Fruit fly (Drosophila melanogaster) whole organism, embryonic: ENCODE data around the gene Ada1-1.

Experiments
- Atf-2 ChIP-seq: fragments of 200-800 bp; sonication (Bioruptor generic); optimal IDR thresholded peaks from 2 replicates; lab custom pipeline; 2016; ENCODE audit warnings: missing biosample characterization, missing genetic modification characterization
- B-H2 ChIP-seq: fragments of 200-800 bp; sonication (Bioruptor generic); optimal IDR thresholded peaks from 2 replicates; lab custom pipeline; 2018; ENCODE audit warnings: missing biosample characterization, mild to moderate bottlenecking, missing genetic modification characterization
- BtbVII ChIP-seq: fragments of 200-800 bp; sonication (Bioruptor generic); optimal IDR thresholded peaks from 3 replicates; lab custom pipeline; 2017; ENCODE audit warnings: missing biosample characterization, mild to moderate bottlenecking, missing genetic modification characterization
- CG10321 ChIP-seq: fragments of 200-800 bp; sonication (Bioruptor generic); IDR thresholded peaks from 2 replicates; pipeline ENCODE4 v1.3.6; 2022; ENCODE audit warnings: missing biosample characterization, missing genetic modification characterization
- CG10462 ChIP-seq: fragments of 200-800 bp; sonication (Bioruptor generic); optimal IDR thresholded peaks from 2 replicates; lab custom pipeline; 2016; ENCODE audit warnings: missing biosample characterization, missing genetic modification characterization
- CG13624 ChIP-seq: fragments of 200-800 bp; sonication (Bioruptor generic); optimal IDR thresholded peaks from 2 replicates; lab custom pipeline; 2016; ENCODE audit warnings: missing biosample characterization, missing genetic modification characterization
- CG16779 ChIP-seq: fragments of 200-800 bp; sonication (Bioruptor generic); IDR thresholded peaks from 2 replicates; pipeline ENCODE4 v1.3.6; 2022; ENCODE audit warnings: missing biosample characterization, missing genetic modification characterization
- CG17829 ChIP-seq: fragments of 200-800 bp; optimal IDR thresholded peaks from 2 replicates; lab custom pipeline; 2019; ENCODE audit warnings: missing biosample characterization, mild to moderate bottlenecking, missing genetic modification characterization, moderate library complexity
- CG18599 ChIP-seq: fragments of 200-800 bp; sonication (Bioruptor generic); optimal IDR thresholded peaks from 3 replicates; lab custom pipeline; 2017; ENCODE audit warnings: missing biosample characterization, missing genetic modification characterization, mild to moderate bottlenecking, moderate library complexity, missing genetic modification reagents
- CG31365 ChIP-seq: fragments of 200-800 bp; sonication (Bioruptor generic); optimal IDR thresholded peaks from 2 replicates; lab custom pipeline; 2018; ENCODE audit warnings: missing biosample characterization, mild to moderate bottlenecking, missing genetic modification characterization
- CG32532 ChIP-seq: fragments of 200-800 bp; sonication (Bioruptor generic); IDR thresholded peaks from 2 replicates; pipeline ENCODE4 v1.3.6; 2022; ENCODE audit warnings: missing biosample characterization, missing genetic modification characterization
- CG34376 ChIP-seq: fragments of 200-800 bp; sonication (Bioruptor generic); optimal IDR thresholded peaks from 2 replicates; lab custom pipeline; 2018; ENCODE audit warnings: missing biosample characterization, mild to moderate bottlenecking, missing genetic modification characterization
- CG4617 ChIP-seq: fragments of 200-800 bp; sonication (Bioruptor generic); optimal IDR thresholded peaks from 3 replicates; lab custom pipeline; 2016; ENCODE audit warnings: missing biosample characterization, missing genetic modification characterization, borderline replicate concordance
- D19B ChIP-seq: fragments of 200-800 bp; sonication (Bioruptor generic); optimal IDR thresholded peaks from 2 replicates; lab custom pipeline; 2017; ENCODE audit warnings: missing biosample characterization, mild to moderate bottlenecking, missing genetic modification characterization
- Doc3 ChIP-seq: fragments of 200-800 bp; sonication (Bioruptor generic); IDR thresholded peaks from 3 replicates; pipeline ENCODE4 v1.3.6; 2022; ENCODE audit warnings: missing biosample characterization, missing genetic modification characterization; ENCODE audit not compliant: partially characterized antibody
- H15 ChIP-seq: fragments of 200-800 bp; sonication (Bioruptor generic); IDR thresholded peaks from 3 replicates; pipeline ENCODE4 v1.3.6; 2022; ENCODE audit warnings: missing biosample characterization, missing genetic modification characterization
- HHEX ChIP-seq: fragments of 200-800 bp; sonication (Bioruptor generic); optimal IDR thresholded peaks from 3 replicates; lab custom pipeline; 2017; ENCODE audit warnings: missing biosample characterization, mild to moderate bottlenecking, missing genetic modification characterization, missing genetic modification reagents
- Med ChIP-seq: fragments of 200-800 bp; sonication (Bioruptor generic); peaks from one replicate; lab custom pipeline; 2016; ENCODE audit warnings: missing biosample characterization, missing genetic modification characterization, mild to moderate bottlenecking, inconsistent platforms, moderate library complexity
- NFAT ChIP-seq: fragments of 200-800 bp; sonication (Bioruptor generic); IDR thresholded peaks from 2 replicates; pipeline ENCODE4 v1.3.6; 2022; ENCODE audit warnings: missing biosample characterization, missing genetic modification characterization
- Nf-YB ChIP-seq: fragments of 200-800 bp; sonication (Bioruptor generic); optimal IDR thresholded peaks from 3 replicates; lab custom pipeline; 2019; ENCODE audit warnings: missing biosample characterization, mild to moderate bottlenecking, missing genetic modification characterization, moderate library complexity
- Nf-YC ChIP-seq: fragments of 200-800 bp; optimal IDR thresholded peaks from 3 replicates; lab custom pipeline; 2019; ENCODE audit warnings: missing biosample characterization, mild to moderate bottlenecking, missing genetic modification characterization, moderate library complexity
- PHDP ChIP-seq: fragments of 200-800 bp; sonication (Bioruptor generic); optimal IDR thresholded peaks from 3 replicates; lab custom pipeline; 2018; ENCODE audit warnings: missing biosample characterization, mild to moderate bottlenecking, missing genetic modification characterization, moderate library complexity
- Scr ChIP-seq: fragments of 200-800 bp; sonication (Bioruptor generic); IDR thresholded peaks from 2 replicates; pipeline ENCODE4 v1.3.6; 2022; ENCODE audit warnings: missing biosample characterization, missing genetic modification characterization; ENCODE audit not compliant: partially characterized antibody
- amos ChIP-seq: fragments of 200-800 bp; sonication (Bioruptor generic); IDR thresholded peaks from 2 replicates; pipeline ENCODE4 v1.3.6; 2022; ENCODE audit warnings: missing biosample characterization, missing genetic modification characterization; ENCODE audit not compliant: partially characterized antibody
- az2 ChIP-seq: fragments of 200-800 bp; sonication (Bioruptor generic); optimal IDR thresholded peaks from 3 replicates; lab custom pipeline; 2016; ENCODE audit warnings: missing biosample characterization, missing genetic modification characterization
- bowl ChIP-seq: fragments of 200-800 bp; sonication (Bioruptor generic); IDR thresholded peaks from 2 replicates; pipeline ENCODE4 v1.3.6; 2022; ENCODE audit warnings: missing biosample characterization, missing genetic modification characterization
- chinmo ChIP-seq: fragments of 200-800 bp; sonication (Bioruptor generic); IDR thresholded peaks from 4 replicates; pipeline ENCODE4 v1.3.6; 2022; ENCODE audit warnings: missing biosample characterization, missing genetic modification characterization; ENCODE audit not compliant: partially characterized antibody
- cwo ChIP-seq: fragments of 200-800 bp; sonication (Bioruptor generic); optimal IDR thresholded peaks from 3 replicates; lab custom pipeline; 2017; ENCODE audit warnings: missing biosample characterization, missing genetic modification characterization, mild to moderate bottlenecking, moderate library complexity, missing genetic modification reagents
- dan ChIP-seq: fragments of 200-800 bp; sonication (Bioruptor generic); IDR thresholded peaks from 2 replicates; pipeline ENCODE4 v1.3.6; 2022; ENCODE audit warnings: missing biosample characterization, missing genetic modification characterization
- en ChIP-seq: fragments of 200-800 bp; sonication (Bioruptor generic); optimal IDR thresholded peaks from 2 replicates; lab custom pipeline; 2016; ENCODE audit warnings: missing biosample characterization, missing genetic modification characterization
- exex ChIP-seq: fragments of 200-800 bp; sonication (Bioruptor generic); optimal IDR thresholded peaks from 4 replicates; lab custom pipeline; 2018; ENCODE audit warnings: missing biosample characterization, mild to moderate bottlenecking, missing genetic modification characterization, moderate library complexity
- fd102C ChIP-seq: fragments of 200-800 bp; sonication (Bioruptor generic); optimal IDR thresholded peaks from 2 replicates; lab custom pipeline; 2018; ENCODE audit warnings: missing biosample characterization, mild to moderate bottlenecking, missing genetic modification characterization, moderate library complexity
- gem ChIP-seq: fragments of 200-800 bp; sonication (Bioruptor generic); optimal IDR thresholded peaks from 2 replicates; lab custom pipeline; 2019; ENCODE audit warnings: missing biosample characterization, mild to moderate bottlenecking, missing genetic modification characterization, moderate library complexity
- grn ChIP-seq: fragments of 200-800 bp; sonication (Bioruptor generic); optimal IDR thresholded peaks from 3 replicates; lab custom pipeline; 2017; ENCODE audit warnings: missing biosample characterization, missing genetic modification characterization
- gro ChIP-seq: fragments of 200-800 bp; sonication (Bioruptor generic); optimal IDR thresholded peaks from 2 replicates; lab custom pipeline; 2016; ENCODE audit warnings: missing biosample characterization, missing genetic modification characterization
- hkb ChIP-seq, 2 experiments: fragments of 200-800 bp in 1 of 2; fragments of >200 bp in 1 of 2; sonication (Bioruptor generic) in 1 of 2; IDR thresholded peaks in 1 of 2; optimal IDR thresholded peaks in 1 of 2; 2 replicates each; pipeline versions ENCODE4 v1.3.6 to Lab custom; 2017 to 2022; ENCODE audit warnings: missing biosample characterization in 1 of 2, missing genetic modification characterization in 1 of 2
- kni ChIP-seq: fragments of 200-800 bp; sonication (Bioruptor generic); optimal IDR thresholded peaks from 3 replicates; lab custom pipeline; 2017; ENCODE audit warnings: mild to moderate bottlenecking, missing biosample characterization, missing genetic modification reagents, missing genetic modification characterization
- lov ChIP-seq, 2 experiments: fragments of 200-800 bp in 1 of 2; fragments of >200 bp in 1 of 2; sonication (Bioruptor generic) in 1 of 2; IDR thresholded peaks in 1 of 2; optimal IDR thresholded peaks in 1 of 2; 2 replicates in 1 of 2; 3 replicates in 1 of 2; pipeline versions ENCODE4 v1.3.6 to Lab custom; 2017 to 2022; ENCODE audit warnings: missing biosample characterization in 1 of 2, missing genetic modification characterization in 1 of 2
- mirr ChIP-seq: fragments of 200-800 bp; sonication (Bioruptor generic); optimal IDR thresholded peaks from 3 replicates; lab custom pipeline; 2018; ENCODE audit warnings: missing biosample characterization, mild to moderate bottlenecking, missing genetic modification characterization
- nau ChIP-seq: fragments of 200-800 bp; sonication (Bioruptor generic); optimal IDR thresholded peaks from 3 replicates; lab custom pipeline; 2017; ENCODE audit warnings: missing biosample characterization, mild to moderate bottlenecking, missing genetic modification characterization, missing genetic modification reagents
- pb ChIP-seq: fragments of 200-800 bp; sonication (Bioruptor generic); optimal IDR thresholded peaks from 3 replicates; lab custom pipeline; 2016; ENCODE audit warnings: missing biosample characterization, missing genetic modification characterization
- sd ChIP-seq: fragments of 200-800 bp; sonication (Bioruptor generic); optimal IDR thresholded peaks from 3 replicates; lab custom pipeline; 2018; ENCODE audit warnings: missing biosample characterization, mild to moderate bottlenecking, missing genetic modification characterization, moderate library complexity
- sr ChIP-seq: fragments of 200-800 bp; sonication (Bioruptor generic); IDR thresholded peaks from 3 replicates; pipeline ENCODE4 v1.3.6; 2022; ENCODE audit warnings: missing biosample characterization, missing genetic modification characterization
- sug ChIP-seq: fragments of 200-800 bp; optimal IDR thresholded peaks from 2 replicates; lab custom pipeline; 2019; ENCODE audit warnings: missing biosample characterization, mild to moderate bottlenecking, missing genetic modification characterization, moderate library complexity
- tap ChIP-seq: fragments of 200-800 bp; optimal IDR thresholded peaks from 3 replicates; lab custom pipeline; 2019; ENCODE audit warnings: missing biosample characterization, mild to moderate bottlenecking, missing genetic modification characterization, moderate library complexity
- trh ChIP-seq: fragments of 200-800 bp; sonication (Bioruptor generic); optimal IDR thresholded peaks from 2 replicates; lab custom pipeline; 2016; ENCODE audit warnings: missing biosample characterization, missing genetic modification characterization
- vnd ChIP-seq: fragments of 200-800 bp; sonication (Bioruptor generic); IDR thresholded peaks from 3 replicates; pipeline ENCODE4 v1.3.6; 2022; ENCODE audit warnings: missing biosample characterization, missing genetic modification characterization; ENCODE audit not compliant: partially characterized antibody

Gene Ada1-1

DNA sequence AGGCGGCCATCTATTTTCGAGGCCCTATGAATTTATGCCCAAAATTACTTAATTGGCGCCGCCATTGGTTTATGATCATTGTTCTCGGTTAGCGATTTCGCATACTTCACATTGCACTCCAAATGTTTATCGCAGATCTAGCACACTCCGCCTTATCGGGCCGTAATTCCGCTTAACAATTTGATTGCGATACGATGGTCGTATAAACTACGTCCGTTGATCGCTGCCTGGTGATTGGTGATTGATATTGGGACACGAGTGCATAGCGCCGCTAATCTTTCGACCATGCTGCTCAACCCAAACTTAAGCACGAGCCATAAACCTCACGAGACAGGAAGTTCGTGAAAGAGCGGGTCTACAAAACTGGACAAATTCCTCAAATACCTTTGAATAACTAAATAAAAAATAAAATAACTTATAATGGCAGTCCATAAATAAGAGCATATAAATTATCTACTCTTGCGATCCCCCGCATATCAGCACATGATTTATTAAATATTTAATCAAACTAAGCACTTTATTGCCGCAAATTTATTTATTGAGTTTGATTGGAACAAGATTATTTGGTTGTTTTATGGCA lies 34.0 kb downstream of the Ada1-1 start:
- TF ChIP-seq CG31365 (no peak), NFAT (0 out of 2 replicates have a peak, but pooled peaks have one; percentile 7), vnd (GFP tag; lab: Robert Waterston, UW) (peak; percentile 44; the same call in 1 of the 3 replicates), sr (no peak), Atf-2 (GFP tag; lab: Kevin White, UChicago) (no peak), mirr (peak; percentile 15), exex (peak; percentile 96), gro (GFP tag; lab: Kevin White, UChicago) (peak; percentile 9), grn (peak; percentile 95), CG18599 (peak; percentile 4), chinmo (GFP tag; lab: Robert Waterston, UW) (0 out of 4 replicates have a peak, but pooled peaks have one; percentile 48), Nf-YC (peak; percentile 53), trh (GFP tag; lab: Kevin White, UChicago) (no peak), B-H2 (GFP tag; lab: Kevin White, UChicago) (peak; percentile 10), H15 (GFP tag; lab: Robert Waterston, UW) (no peak), PHDP (tag; lab: Kevin White, UChicago) (peak; percentile 9), Med (GFP tag; lab: Kevin White, UChicago) (peak; percentile 12), BtbVII (GFP tag; lab: Kevin White, UChicago) (no peak), sd (tag; lab: Kevin White, UChicago) (peak; percentile 87), cwo (GFP tag; lab: Kevin White, UChicago) (peak; percentile 74), Nf-YB (GFP tag; lab: Kevin White, UChicago) (peak; percentile 58), dan (GFP tag; lab: Robert Waterston, UW) (no peak), sug (peak; percentile 74), bowl (GFP tag; lab: Robert Waterston, UW) (no peak), CG34376 (GFP tag; lab: Kevin White, UChicago) (peak; percentile 82)
- TF ChIP-seq, all 482 proteins: peak for 17

DNA sequence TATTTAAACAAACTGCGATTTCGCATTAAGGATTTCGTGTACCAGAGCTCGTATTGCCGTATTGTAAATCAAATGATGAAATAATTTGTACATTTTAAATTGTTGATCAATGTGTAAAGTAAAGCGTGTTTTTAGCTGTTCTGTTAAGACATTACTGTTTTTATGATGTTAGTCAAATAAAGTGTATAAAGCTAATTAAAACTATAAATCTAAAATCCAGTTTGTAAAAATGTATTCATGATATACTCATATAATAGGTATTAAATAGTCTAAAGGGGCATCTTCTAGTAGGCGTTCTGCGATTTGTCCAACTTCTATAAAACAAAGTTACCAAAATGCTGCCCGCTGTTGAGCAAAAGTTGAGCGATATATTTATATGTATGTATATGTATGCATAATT lies 37.3 kb downstream of the Ada1-1 start, which contains the start of gene CG18788:
CG18788 (plus strand) TSS at position 301 of the 400 bp plus-strand sequence.
- no peak for TF ChIP-seq en (GFP tag; lab: Kevin White, UChicago)
- no peak for TF ChIP-seq nau
- no peak for TF ChIP-seq fd102C (GFP tag; lab: Kevin White, UChicago)
- TF ChIP-seq HHEX (GFP tag; lab: Kevin White, UChicago), result no peak
- TF ChIP-seq tap (tag; lab: Kevin White, UChicago), result no peak
- TF ChIP-seq CG17829 (tag; lab: Kevin White, UChicago), result no peak
- TF ChIP-seq CG10321 (GFP tag; lab: Robert Waterston, UW), result no peak
- no peak for TF ChIP-seq CG10462
- TF ChIP-seq hkb (optimal IDR thresholded peaks at IDR 0.05; lab: Kevin White, UChicago), result no peak
- TF ChIP-seq hkb (GFP tag; IDR thresholded peaks at IDR 0.05; lab: Robert Waterston, UW), result no peak
- no peak for TF ChIP-seq D19B (GFP tag; lab: Kevin White, UChicago)
- no peak for TF ChIP-seq az2 (GFP tag; lab: Kevin White, UChicago)
- TF ChIP-seq pb (GFP tag; lab: Kevin White, UChicago), result no peak
- TF ChIP-seq, all 482 proteins: peak for 0

DNA sequence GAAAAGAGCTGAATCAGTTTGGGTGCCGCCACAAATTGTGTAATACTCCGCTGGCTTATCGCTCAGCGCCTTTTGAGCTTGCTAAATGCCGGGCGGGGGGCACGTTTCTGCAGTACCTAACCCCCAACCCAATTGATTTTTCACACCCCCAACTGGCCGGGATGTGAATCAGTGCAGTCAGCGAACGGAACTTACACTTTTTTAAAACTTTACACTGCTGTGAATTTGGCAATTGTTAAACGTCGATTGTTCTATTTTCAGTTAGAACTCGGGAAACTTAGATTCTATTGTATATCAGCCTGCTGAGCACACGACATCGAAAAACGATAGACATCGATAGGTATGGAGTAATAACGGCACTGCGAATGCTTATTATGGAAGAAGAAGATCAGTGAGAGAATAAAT lies 41.6 kb downstream of the Ada1-1 start, which contains the start of gene Tom70:
Tom70 (minus strand) TSS at position 335 of the 405 bp plus-strand sequence.
- TF ChIP-seq CG13624, result peak; percentile 16
- no peak for TF ChIP-seq CG16779 (GFP tag; lab: Robert Waterston, UW)
- peak; percentile 25 for TF ChIP-seq Med (GFP tag; lab: Kevin White, UChicago)
- no peak for TF ChIP-seq kni (GFP tag; lab: Kevin White, UChicago)
- peak; percentile 54; the same call in 1 of the 2 replicates for TF ChIP-seq amos (GFP tag; lab: Robert Waterston, UW)
- TF ChIP-seq Doc3 (GFP tag; lab: Robert Waterston, UW), result peak; percentile 44; the same call in 1 of the 3 replicates
- TF ChIP-seq lov (optimal IDR thresholded peaks at IDR 0.05; lab: Kevin White, UChicago), result no peak
- no peak for TF ChIP-seq lov (GFP tag; IDR thresholded peaks at IDR 0.05; lab: Robert Waterston, UW)
- no peak for TF ChIP-seq CG32532 (GFP tag; lab: Robert Waterston, UW)
- no peak for TF ChIP-seq gem (tag; lab: Kevin White, UChicago)
- peak; percentile 58 for TF ChIP-seq Scr (GFP tag; lab: Robert Waterston, UW)
- TF ChIP-seq CG4617, result peak; percentile 57
